Worm (Caenorhabditis elegans) whole organism, young adult: ENCODE measurements around the gene ZK1067.3.

ENCODE experiments used
- B0019.2 ChIP-seq: fragments of 200-800 bp; sonication (Bioruptor generic); conservative IDR thresholded peaks from 2 replicates; pipeline ENCODE4 v1.3.6; 2022; ENCODE audit warnings: missing genetic modification reagents, missing genetic modification characterization, missing compliant biosample characterization
- D2030.7 ChIP-seq: fragments of 200-800 bp; sonication (Bioruptor generic); IDR thresholded peaks from 2 replicates; pipeline ENCODE4 v1.3.6; 2022; ENCODE audit warnings: missing genetic modification reagents, missing genetic modification characterization, missing compliant biosample characterization
- F10E7.11 ChIP-seq: sonication (generic microtip); optimal IDR thresholded peaks from 2 replicates; lab custom pipeline; 2017; ENCODE audit warnings: mild to moderate bottlenecking, missing genetic modification characterization, moderate library complexity, missing compliant biosample characterization
- F22D6.2 ChIP-seq: sonication (generic microtip); optimal IDR thresholded peaks from 2 replicates; lab custom pipeline; 2016; ENCODE audit warnings: mild to moderate bottlenecking, missing genetic modification characterization, missing compliant biosample characterization
- F23B12.7 ChIP-seq: sonication (generic microtip); optimal IDR thresholded peaks from 2 replicates; lab custom pipeline; 2017; ENCODE audit warnings: missing genetic modification characterization, mild to moderate bottlenecking, missing compliant biosample characterization, antibody characterized with exemption, moderate library complexity; ENCODE audit not compliant: insufficient read depth
- F33H1.4 ChIP-seq: fragments of 200-800 bp; sonication (Bioruptor generic); IDR thresholded peaks from 2 replicates; pipeline ENCODE4 v1.3.6; 2022; ENCODE audit warnings: missing genetic modification reagents, missing genetic modification characterization, missing compliant biosample characterization
- F39B2.1 ChIP-seq: fragments of 200-800 bp; sonication (Bioruptor generic); IDR thresholded peaks from 2 replicates; pipeline ENCODE4 v1.3.6; 2022; ENCODE audit warnings: missing genetic modification reagents, missing genetic modification characterization, missing compliant biosample characterization
- F49E8.2 ChIP-seq: sonication (generic microtip); optimal IDR thresholded peaks from 3 replicates; lab custom pipeline; 2017; ENCODE audit warnings: missing genetic modification characterization, mild to moderate bottlenecking, missing compliant biosample characterization, antibody characterized with exemption, moderate library complexity; ENCODE audit not compliant: insufficient read depth
- F55B11.4 ChIP-seq: sonication (generic microtip); optimal IDR thresholded peaks from 2 replicates; lab custom pipeline; 2016; ENCODE audit warnings: missing compliant biosample characterization, missing genetic modification characterization, borderline replicate concordance; ENCODE audit not compliant: insufficient read depth
- K12H6.12 ChIP-seq: fragments of 200-800 bp; sonication (Bioruptor generic); optimal IDR thresholded peaks from 2 replicates; lab custom pipeline; 2018; ENCODE audit warnings: mild to moderate bottlenecking, missing genetic modification characterization, missing compliant biosample characterization
- Y53G8AR.9 ChIP-seq: fragments of 200-800 bp; sonication (Bioruptor generic); conservative IDR thresholded peaks from 2 replicates; pipeline ENCODE4 v1.3.6; 2022; ENCODE audit warnings: missing genetic modification reagents, missing genetic modification characterization, missing compliant biosample characterization
- Y56A3A.18 ChIP-seq: fragments of 200-800 bp; sonication (Bioruptor generic); IDR thresholded peaks from 2 replicates; pipeline ENCODE4 v1.3.6; 2022; ENCODE audit warnings: missing genetic modification reagents, missing genetic modification characterization, missing compliant biosample characterization
- Y67H2A.10 ChIP-seq: fragments of 200-800 bp; sonication (Bioruptor generic); conservative IDR thresholded peaks from 2 replicates; pipeline ENCODE4 v1.3.6; 2022; ENCODE audit warnings: missing genetic modification reagents, missing genetic modification characterization, missing compliant biosample characterization
- aptf-2 ChIP-seq: fragments of 200-800 bp; sonication (Bioruptor generic); conservative IDR thresholded peaks from 2 replicates; pipeline ENCODE4 v1.3.6; 2022; ENCODE audit warnings: missing genetic modification reagents, missing genetic modification characterization, missing compliant biosample characterization
- attf-3 ChIP-seq: fragments of 200-800 bp; sonication (Bioruptor generic); conservative IDR thresholded peaks from 2 replicates; pipeline ENCODE4 v1.3.6; 2022; ENCODE audit warnings: missing genetic modification reagents, missing genetic modification characterization, missing compliant biosample characterization
- cebp-2 ChIP-seq: fragments of 200-800 bp; sonication (Bioruptor generic); IDR thresholded peaks from 2 replicates; pipeline ENCODE4 v1.3.6; 2022; ENCODE audit warnings: missing genetic modification characterization, missing compliant biosample characterization
- ceh-40 ChIP-seq: fragments of 200-800 bp; sonication (Bioruptor generic); IDR thresholded peaks from 2 replicates; pipeline ENCODE4 v1.3.6; 2022; ENCODE audit warnings: missing genetic modification characterization, missing compliant biosample characterization
- ceh-91 ChIP-seq: fragments of 200-800 bp; sonication (Bioruptor generic); IDR thresholded peaks from 2 replicates; pipeline ENCODE4 v1.3.6; 2022; ENCODE audit warnings: missing genetic modification reagents, missing genetic modification characterization, missing compliant biosample characterization
- dox-1 ChIP-seq: fragments of 200-800 bp; sonication (Bioruptor generic); IDR thresholded peaks from 2 replicates; pipeline ENCODE4 v1.3.6; 2022; ENCODE audit warnings: missing genetic modification reagents, missing genetic modification characterization, missing compliant biosample characterization
- dpl-1 ChIP-seq: fragments of 150-350 bp; optimal IDR thresholded peaks from 2 replicates; lab custom pipeline; 2014; ENCODE audit warnings: missing biosample characterization, missing genetic modification reagents, missing genetic modification characterization
- efl-1 ChIP-seq: fragments of 150-350 bp; optimal IDR thresholded peaks from 2 replicates; lab custom pipeline; 2014; ENCODE audit warnings: missing biosample characterization, missing genetic modification reagents, missing genetic modification characterization
- gei-17 ChIP-seq: fragments of 200-800 bp; sonication (Bioruptor generic); optimal IDR thresholded peaks from 2 replicates; lab custom pipeline; 2018; ENCODE audit warnings: mild to moderate bottlenecking, missing genetic modification characterization, missing compliant biosample characterization
- lin-26 ChIP-seq: fragments of 200-800 bp; sonication (Bioruptor generic); IDR thresholded peaks from 2 replicates; pipeline ENCODE4 v1.3.6; 2022; ENCODE audit warnings: missing genetic modification reagents, missing genetic modification characterization, missing compliant biosample characterization
- lin-54 ChIP-seq: fragments of 200-800 bp; sonication (Bioruptor generic); optimal IDR thresholded peaks from 2 replicates; lab custom pipeline; 2018; ENCODE audit warnings: mild to moderate bottlenecking, missing genetic modification characterization, missing compliant biosample characterization
- lsl-1 ChIP-seq: fragments of 200-800 bp; sonication (Bioruptor generic); optimal IDR thresholded peaks from 2 replicates; lab custom pipeline; 2018; ENCODE audit warnings: mild to moderate bottlenecking, missing genetic modification characterization, moderate library complexity, missing compliant biosample characterization
- madf-10 ChIP-seq: sonication (generic microtip); optimal IDR thresholded peaks from 2 replicates; lab custom pipeline; 2016; ENCODE audit warnings: mild to moderate bottlenecking, missing genetic modification characterization, missing compliant biosample characterization
- madf-6 ChIP-seq: fragments of 200-800 bp; sonication (Bioruptor generic); IDR thresholded peaks from 2 replicates; pipeline ENCODE4 v1.3.6; 2022; ENCODE audit warnings: missing genetic modification reagents, missing genetic modification characterization, missing compliant biosample characterization
- madf-8 ChIP-seq: fragments of 200-800 bp; sonication (Bioruptor generic); conservative IDR thresholded peaks from 2 replicates; pipeline ENCODE4 v1.3.6; 2022; ENCODE audit warnings: missing genetic modification reagents, missing genetic modification characterization, missing compliant biosample characterization
- mcd-1 ChIP-seq: fragments of 200-800 bp; sonication (Bioruptor generic); IDR thresholded peaks from 2 replicates; pipeline ENCODE4 v1.3.6; 2022; ENCODE audit warnings: missing genetic modification reagents, missing genetic modification characterization, missing compliant biosample characterization
- nhr-120 ChIP-seq: fragments of 200-800 bp; sonication (Bioruptor generic); IDR thresholded peaks from 2 replicates; pipeline ENCODE4 v1.3.6; 2022; ENCODE audit warnings: missing genetic modification characterization, missing compliant biosample characterization
- nhr-90 ChIP-seq: sonication (generic microtip); optimal IDR thresholded peaks from 2 replicates; lab custom pipeline; 2016; ENCODE audit warnings: missing genotype, mild to moderate bottlenecking, missing genetic modification characterization, missing compliant biosample characterization
- rcor-1 ChIP-seq: fragments of 200-800 bp; sonication (Bioruptor generic); IDR thresholded peaks from 2 replicates; pipeline ENCODE4 v1.3.6; 2022; ENCODE audit warnings: missing genetic modification reagents, missing genetic modification characterization, missing compliant biosample characterization
- rpc-1 ChIP-seq, 2 experiments: fragments of 150-350 bp in 1 of 2; sonication (generic microtip) in 1 of 2; optimal IDR thresholded peaks; 2 replicates each; lab custom pipeline; 2014 to 2018; ENCODE audit warnings: missing biosample characterization in 1 of 2, missing genetic modification characterization in 1 of 2, missing genetic modification reagents in 1 of 2, missing genotype in 1 of 2
- snpc-1.1 ChIP-seq: sonication (generic microtip); optimal IDR thresholded peaks from 2 replicates; lab custom pipeline; 2017; ENCODE audit warnings: missing genetic modification characterization, mild to moderate bottlenecking, missing compliant biosample characterization, antibody characterized with exemption, moderate library complexity, missing genotype, missing genetic modification reagents; ENCODE audit not compliant: insufficient read depth
- snpc-1.3 ChIP-seq: sonication (generic microtip); optimal IDR thresholded peaks from 2 replicates; lab custom pipeline; 2017; ENCODE audit warnings: missing genetic modification characterization, mild to moderate bottlenecking, missing compliant biosample characterization, antibody characterized with exemption, moderate library complexity, missing genotype, missing genetic modification reagents; ENCODE audit not compliant: insufficient read depth
- snpc-3.4 ChIP-seq: sonication (generic microtip); optimal IDR thresholded peaks from 2 replicates; lab custom pipeline; 2017; ENCODE audit warnings: missing genetic modification characterization, mild to moderate bottlenecking, missing compliant biosample characterization, antibody characterized with exemption, moderate library complexity, missing genotype, missing genetic modification reagents
- snpc-4 ChIP-seq, 5 experiments: fragments of 150-350 bp in 1 of 5; sonication (generic microtip) in 4 of 5; optimal IDR thresholded peaks; 2 replicates each; lab custom pipeline; 2014 to 2018; ENCODE audit warnings: missing genetic modification characterization in 5 of 5, missing biosample characterization in 3 of 5, antibody characterized with exemption in 2 of 5, mild to moderate bottlenecking in 2 of 5, missing compliant biosample characterization in 2 of 5, missing genotype in 2 of 5, moderate library complexity in 2 of 5, missing genetic modification reagents in 1 of 5
- tbp1 ChIP-seq: fragments of 200-800 bp; sonication (Bioruptor generic); optimal IDR thresholded peaks from 2 replicates; lab custom pipeline; 2018; ENCODE audit warnings: mild to moderate bottlenecking, missing genetic modification characterization, missing compliant biosample characterization
- unc-130 ChIP-seq: sonication (generic microtip); optimal IDR thresholded peaks from 2 replicates; lab custom pipeline; 2016; ENCODE audit warnings: missing genetic modification reagents, missing genetic modification characterization, missing compliant biosample characterization
- xnd-1 ChIP-seq: sonication (generic microtip); optimal IDR thresholded peaks from 2 replicates; lab custom pipeline; 2016; ENCODE audit warnings: missing genotype, missing genetic modification reagents, missing genetic modification characterization, missing compliant biosample characterization
- ztf-26 ChIP-seq: sonication (generic microtip); optimal IDR thresholded peaks from 2 replicates; lab custom pipeline; 2017; ENCODE audit warnings: missing genetic modification characterization, missing compliant biosample characterization

The ZK1067.3 gene

DNA sequence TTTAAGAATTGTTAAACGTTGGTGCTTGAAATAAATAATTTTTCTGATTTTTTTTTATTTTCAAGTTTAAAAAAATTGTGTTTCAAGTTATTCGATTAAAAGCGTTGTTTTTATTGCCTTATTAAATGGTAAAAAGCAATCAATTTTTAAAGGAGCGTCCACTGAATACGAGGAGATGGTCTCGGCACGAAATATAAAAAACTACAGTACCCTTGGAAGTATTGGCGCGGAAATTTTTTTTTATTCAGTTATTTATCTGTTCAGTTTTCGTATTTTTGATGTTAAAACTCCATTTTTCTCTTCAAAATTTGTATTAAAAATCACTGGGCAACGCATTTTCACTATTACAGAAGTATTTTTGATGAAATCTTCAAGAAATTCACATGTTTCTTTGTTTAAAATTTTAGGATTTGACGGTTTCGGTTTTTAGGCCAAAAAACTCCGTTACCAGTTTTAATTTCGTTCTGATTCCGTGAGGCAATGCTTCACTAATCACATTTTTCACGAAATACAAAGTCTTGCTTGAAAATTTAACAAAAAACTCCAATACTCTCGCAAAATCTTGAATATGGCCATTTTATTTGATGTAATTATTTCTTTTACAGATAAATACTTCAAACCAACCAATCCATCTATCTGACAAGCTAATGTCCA, 9.9 kb upstream of the ZK1067.3 start, which contains the start of gene znfx-1:
TSS of gene znfx-1 (plus strand) at position 604 of the 654 bp plus-strand sequence.
- TF ChIP-seq xnd-1 (tag; lab: Kevin White, UChicago), result peak; percentile 90
- TF ChIP-seq madf-6, result peak; percentile 96
- no peak for TF ChIP-seq F39B2.1 (GFP tag; lab: Robert Waterston, UW)
- peak; percentile 50 for TF ChIP-seq tbp1 (GFP tag; lab: Kevin White, UChicago)
- TF ChIP-seq F55B11.4 (tag; lab: Kevin White, UChicago), result no peak
- 0 out of 2 replicates have a peak, but pooled peaks have one; percentile 24 for TF ChIP-seq Y53G8AR.9 (GFP tag; lab: Robert Waterston, UW)
- TF ChIP-seq attf-3 (GFP tag; lab: Robert Waterston, UW), result no peak
- no peak for TF ChIP-seq lin-26 (GFP tag; lab: Robert Waterston, UW)
- peak; percentile 96 for TF ChIP-seq lsl-1
- TF ChIP-seq rpc-1 (optimal IDR thresholded peaks at IDR 0.05; lab: Kevin White, UChicago), result no peak
- TF ChIP-seq rpc-1 (tag; optimal IDR thresholded peaks at IDR 0.05; lab: Kevin White, UChicago), result peak; percentile 0
- TF ChIP-seq aptf-2, result no peak
- no peak for TF ChIP-seq ceh-40
- TF ChIP-seq nhr-120 (GFP tag; lab: Robert Waterston, UW), result no peak
- TF ChIP-seq snpc-3.4 (tag; lab: Kevin White, UChicago), result peak; percentile 84
- peak; percentile 62 for TF ChIP-seq snpc-1.3 (tag; lab: Kevin White, UChicago)
- no peak for TF ChIP-seq K12H6.12 (tag; lab: Kevin White, UChicago)
- peak; percentile 44 for TF ChIP-seq lin-54
- no peak for TF ChIP-seq F23B12.7
- no peak for TF ChIP-seq F22D6.2 (tag; lab: Kevin White, UChicago)
- TF ChIP-seq snpc-1.1 (tag; lab: Kevin White, UChicago), result peak; percentile 79
- TF ChIP-seq snpc-4 (GFP tag; optimal IDR thresholded peaks at IDR 0.05; lab: Kevin White, UChicago), result peak; percentile 13
- peak in 3 of 4 experiments; percentile 16 to 27 (median 18) for TF ChIP-seq snpc-4 (tag; optimal IDR thresholded peaks at IDR 0.05; lab: Kevin White, UChicago)
- peak; percentile 86 for TF ChIP-seq madf-8 (GFP tag; lab: Robert Waterston, UW)
- no peak for TF ChIP-seq cebp-2 (GFP tag; lab: Robert Waterston, UW)
- peak; percentile 34 for TF ChIP-seq unc-130 (GFP tag; lab: Kevin White, UChicago)
- peak; percentile 85 for TF ChIP-seq D2030.7
- TF ChIP-seq Y67H2A.10, result no peak
- TF ChIP-seq dox-1 (GFP tag; lab: Robert Waterston, UW), result 0 out of 2 replicates have a peak, but pooled peaks have one; percentile 24
- peak; percentile 83 for TF ChIP-seq dpl-1
- no peak for TF ChIP-seq madf-10 (tag; lab: Kevin White, UChicago)
- no peak for TF ChIP-seq Y56A3A.18 (GFP tag; lab: Robert Waterston, UW)
- no peak for TF ChIP-seq F10E7.11
- TF ChIP-seq gei-17 (GFP tag; lab: Kevin White, UChicago), result no peak
- peak; percentile 60; the same call in 1 of the 2 replicates for TF ChIP-seq B0019.2 (GFP tag; lab: Robert Waterston, UW)
- peak; percentile 80 for TF ChIP-seq ceh-91 (GFP tag; lab: Robert Waterston, UW)
- TF ChIP-seq efl-1 (GFP tag; lab: Kevin White, UChicago), result peak; percentile 93
- TF ChIP-seq F49E8.2 (tag; lab: Kevin White, UChicago), result peak; percentile 75
- no peak for TF ChIP-seq mcd-1 (GFP tag; lab: Robert Waterston, UW)
- peak; percentile 51; the same call in 1 of the 2 replicates for TF ChIP-seq rcor-1 (GFP tag; lab: Robert Waterston, UW)
- TF ChIP-seq nhr-90 (tag; lab: Kevin White, UChicago), result no peak
- TF ChIP-seq ztf-26, result no peak
- TF ChIP-seq F33H1.4, result peak; percentile 96
